Fruit fly (Drosophila melanogaster) whole organism: ENCODE results near the gene Acsf2.

Experiments
- CG8478 ChIP-seq: fragments of >200 bp; optimal IDR thresholded peaks from 2 replicates; lab custom pipeline; 2018; ENCODE audit warnings: inconsistent platforms
- pan ChIP-seq: fragments of >200 bp; optimal IDR thresholded peaks from 2 replicates; lab custom pipeline; 2017

DNA sequence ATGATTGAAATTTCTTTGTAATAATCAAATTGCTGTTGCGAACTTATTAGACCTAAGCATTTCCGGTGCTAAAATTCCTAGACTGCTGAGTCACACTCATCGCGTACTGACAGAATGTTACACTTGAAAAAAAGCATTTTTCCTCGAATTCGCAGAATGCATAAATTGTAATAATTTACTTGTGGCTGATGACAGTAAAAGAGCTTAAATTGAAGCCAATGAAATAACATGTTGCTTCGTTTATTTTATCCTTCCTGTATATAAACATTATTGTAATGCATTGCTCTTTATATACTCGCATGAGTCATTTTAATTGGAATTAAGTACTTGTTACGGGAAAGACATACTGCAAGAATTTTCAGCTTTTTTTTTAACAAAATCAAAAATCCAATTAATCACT lies 51.5 kb downstream of the Acsf2 start:
- TF ChIP-seq CG8478 (lab: Kevin White, UChicago) (no peak), pan (lab: Kevin White, UChicago) (no peak)
